Worm (Caenorhabditis elegans) whole organism, L3 larva: Measurements from ENCODE around the gene F38B7.17.

Experiments used
- ceh-16 ChIP-seq: sonication (generic microtip); optimal IDR thresholded peaks from 2 replicates; lab custom pipeline; 2017; ENCODE audit warnings: missing biosample characterization, missing genetic modification characterization
- daf-12 ChIP-seq: fragments of 150-350 bp; optimal IDR thresholded peaks from 2 replicates; lab custom pipeline; 2014; ENCODE audit warnings: missing biosample characterization, missing genetic modification reagents, missing genetic modification characterization
- egl-5 ChIP-seq: fragments of 150-350 bp; optimal IDR thresholded peaks from 2 replicates; lab custom pipeline; 2017; ENCODE audit warnings: missing biosample characterization, missing genetic modification reagents, missing genetic modification characterization, inconsistent platforms
- elt-1 ChIP-seq: fragments of 150-350 bp; optimal IDR thresholded peaks from 2 replicates; lab custom pipeline; 2014; ENCODE audit warnings: missing biosample characterization, missing genetic modification characterization
- elt-2 ChIP-seq: sonication (generic microtip); optimal IDR thresholded peaks from 2 replicates; lab custom pipeline; 2016; ENCODE audit warnings: missing genetic modification reagents, mild to moderate bottlenecking, missing genetic modification characterization, missing compliant biosample characterization
- elt-3 ChIP-seq, 3 experiments: fragments of 150-350 bp in 1 of 3; sonication (generic microtip) in 2 of 3; optimal IDR thresholded peaks; 2 replicates in 2 of 3; 4 replicates in 1 of 3; lab custom pipeline; 2014 to 2017; ENCODE audit warnings: missing biosample characterization in 3 of 3, missing genetic modification characterization in 3 of 3
- fkh-2 ChIP-seq: fragments of 150-350 bp; optimal IDR thresholded peaks from 2 replicates; lab custom pipeline; 2014; ENCODE audit warnings: missing biosample characterization, missing genetic modification reagents, missing genetic modification characterization
- lin-15B ChIP-seq: fragments of 150-350 bp; optimal IDR thresholded peaks from 2 replicates; lab custom pipeline; 2014; ENCODE audit warnings: missing biosample characterization, missing genetic modification characterization
- lin-39 ChIP-seq: fragments of 150-350 bp; optimal IDR thresholded peaks from 2 replicates; lab custom pipeline; 2018; ENCODE audit warnings: missing biosample characterization, missing genetic modification reagents, missing genetic modification characterization
- mml-1 ChIP-seq: fragments of 150-350 bp; sonication (generic microtip); optimal IDR thresholded peaks from 3 replicates; lab custom pipeline; 2014; ENCODE audit warnings: missing biosample characterization, missing genetic modification characterization
- nfya-1 ChIP-seq: sonication (generic microtip); optimal IDR thresholded peaks from 2 replicates; lab custom pipeline; 2017; ENCODE audit warnings: missing genetic modification characterization, mild to moderate bottlenecking, missing compliant biosample characterization, antibody characterized with exemption, moderate library complexity; ENCODE audit not compliant: insufficient read depth
- nhr-23 ChIP-seq: fragments of 150-350 bp; optimal IDR thresholded peaks from 2 replicates; lab custom pipeline; 2014; ENCODE audit warnings: missing biosample characterization, missing genetic modification reagents, missing genetic modification characterization
- nhr-237 ChIP-seq: fragments of 150-350 bp; optimal IDR thresholded peaks from 2 replicates; lab custom pipeline; 2014; ENCODE audit warnings: missing biosample characterization, missing genetic modification characterization
- nhr-25 ChIP-seq: sonication (generic microtip); optimal IDR thresholded peaks from 2 replicates; lab custom pipeline; 2017; ENCODE audit warnings: missing biosample characterization, missing genetic modification characterization
- nhr-43 ChIP-seq: sonication (generic microtip); optimal IDR thresholded peaks from 2 replicates; lab custom pipeline; 2016; ENCODE audit warnings: mild to moderate bottlenecking, missing genetic modification characterization, missing compliant biosample characterization; ENCODE audit not compliant: poor library complexity, severe bottlenecking
- nhr-77 ChIP-seq: fragments of 150-350 bp; optimal IDR thresholded peaks from 2 replicates; lab custom pipeline; 2014; ENCODE audit warnings: missing biosample characterization, missing genetic modification characterization
- pha-4 ChIP-seq: fragments of 150-350 bp; optimal IDR thresholded peaks from 2 replicates; lab custom pipeline; 2014; ENCODE audit warnings: missing biosample characterization, missing genetic modification reagents, missing genetic modification characterization
- pqm-1 ChIP-seq: fragments of 150-350 bp; optimal IDR thresholded peaks from 2 replicates; lab custom pipeline; 2017; ENCODE audit warnings: missing biosample characterization, missing genetic modification characterization, inconsistent platforms
- skn-1 ChIP-seq: fragments of 150-350 bp; optimal IDR thresholded peaks from 2 replicates; lab custom pipeline; 2014; ENCODE audit warnings: missing biosample characterization, missing genetic modification characterization
- tbx-2 ChIP-seq: sonication (generic microtip); optimal IDR thresholded peaks from 2 replicates; lab custom pipeline; 2016; ENCODE audit warnings: mild to moderate bottlenecking, missing genetic modification characterization, missing compliant biosample characterization
- zag-1 ChIP-seq: fragments of 150-350 bp; optimal IDR thresholded peaks from 2 replicates; lab custom pipeline; 2014; ENCODE audit warnings: missing biosample characterization, missing genetic modification characterization

Gene F38B7.17

ce11 chrV:11503081-11503751, 45.5 kb downstream of the F38B7.17 start, which contains the start of gene C55A6.12:
TSS of gene C55A6.12 (minus strand) at chrV:11503131.
- TF ChIP-seq lin-15B (tag; lab: Kevin White, UChicago) (peak; percentile 27), nhr-25 (tag; lab: Kevin White, UChicago) (no peak), nfya-1 (tag; lab: Kevin White, UChicago) (peak; percentile 100), nhr-43 (tag; lab: Kevin White, UChicago) (peak; percentile 24)

ce11 chrV:11500980-11501379, 47.8 kb downstream of the F38B7.17 start:
- no peak for TF ChIP-seq elt-3 (tag; optimal IDR thresholded peaks at IDR 0.05; lab: Kevin White, UChicago)
- peak; percentile 25 for TF ChIP-seq elt-2 (tag; lab: Kevin White, UChicago)

ce11 chrV:11499786-11500185, 49.0 kb downstream of the F38B7.17 start:
- TF ChIP-seq nhr-23 (tag; lab: Kevin White, UChicago), result no peak
- no peak for TF ChIP-seq pha-4
- TF ChIP-seq elt-1 (tag; lab: Kevin White, UChicago), result no peak
- no peak for TF ChIP-seq tbx-2 (tag; lab: Kevin White, UChicago)
- no peak for TF ChIP-seq ceh-16 (tag; lab: Kevin White, UChicago)
- TF ChIP-seq zag-1 (tag; lab: Kevin White, UChicago), result no peak
- TF ChIP-seq fkh-2 (tag; lab: Kevin White, UChicago), result no peak
- no peak for TF ChIP-seq nhr-237 (tag; lab: Kevin White, UChicago)
- no peak for TF ChIP-seq lin-15B (tag; lab: Kevin White, UChicago)
- TF ChIP-seq nhr-77 (tag; lab: Kevin White, UChicago), result no peak
- no peak for TF ChIP-seq lin-39 (tag; lab: Kevin White, UChicago)
- no peak for TF ChIP-seq skn-1 (tag; lab: Kevin White, UChicago)
- no peak for TF ChIP-seq egl-5 (tag; lab: Kevin White, UChicago)
- TF ChIP-seq nhr-43 (tag; lab: Kevin White, UChicago), result no peak
- no peak for TF ChIP-seq daf-12
- no peak for TF ChIP-seq nfya-1 (tag; lab: Kevin White, UChicago)
- TF ChIP-seq pqm-1 (tag; lab: Kevin White, UChicago), result no peak
- no peak for TF ChIP-seq mml-1 (tag; lab: Kevin White, UChicago)
